Worm (Caenorhabditis elegans) whole organism, L2 larva: ENCODE results near the gene qui-1.

Experiments used
- ceh-16 ChIP-seq: fragments of 150-350 bp; optimal IDR thresholded peaks from 2 replicates; lab custom pipeline; 2014; ENCODE audit warnings: missing biosample characterization, missing genetic modification characterization
- nhr-12 ChIP-seq: fragments of 150-350 bp; optimal IDR thresholded peaks from 2 replicates; lab custom pipeline; 2014; ENCODE audit warnings: missing biosample characterization, missing genetic modification characterization

DNA sequence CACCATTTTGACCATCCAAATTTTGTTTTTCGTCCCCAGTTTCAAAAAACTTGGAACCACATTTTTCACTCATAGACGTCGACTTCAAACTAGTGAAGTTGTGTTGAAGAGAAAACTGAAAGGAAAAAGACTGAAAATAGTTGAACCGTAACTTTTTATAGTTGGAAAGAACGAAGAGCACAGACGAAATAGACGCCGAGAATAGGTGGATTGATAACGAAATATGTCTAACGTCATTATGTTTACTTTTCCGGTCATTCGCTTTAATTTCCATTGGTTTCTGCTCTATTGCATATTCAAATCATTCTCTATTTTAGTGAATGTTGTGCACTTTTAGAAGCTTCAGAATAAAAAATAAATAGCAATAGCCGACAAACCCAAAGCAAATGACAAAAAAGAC is 48.1 kb downstream of the qui-1 start, which contains the start of gene C08F11.13:
- TF ChIP-seq nhr-12 (tag; lab: Kevin White, UChicago) (no peak), ceh-16 (tag; lab: Kevin White, UChicago) (no peak)
